Worm (Caenorhabditis elegans): ENCODE measurements around the gene agt-2.

DNA sequence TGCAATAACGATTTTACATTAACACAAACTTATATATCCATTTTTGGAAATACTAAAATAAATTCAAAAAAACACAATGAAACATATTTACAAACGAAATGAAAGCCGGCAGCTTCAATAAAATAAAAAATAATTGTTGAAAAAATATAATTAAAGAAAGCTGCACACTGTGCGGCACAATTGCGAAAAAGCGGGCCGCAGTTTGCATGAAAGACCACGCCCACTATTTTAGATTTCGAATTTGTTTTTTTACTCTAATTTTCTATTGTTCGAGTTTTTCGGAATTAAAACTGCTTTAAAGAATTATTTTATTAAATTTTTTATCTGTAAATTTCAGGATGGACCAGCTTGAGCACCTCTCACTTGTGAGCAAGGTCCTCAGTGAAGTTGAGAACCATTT is 25.6 kb upstream of the agt-2 start, which contains the start of gene mog-5:
- TF ChIP-seq aptf-3 (GFP tag; IDR thresholded peaks at IDR 0.05) (no peak), ets-4 (GFP tag; optimal IDR thresholded peaks at IDR 0.05) (no peak), ceh-27 (GFP tag; optimal IDR thresholded peaks at IDR 0.05) (no peak), K11D2.4 (GFP tag; IDR thresholded peaks at IDR 0.05) (no peak), sdz-38 (tag; optimal IDR thresholded peaks at IDR 0.05) (no peak), mcd-1 (GFP tag; IDR thresholded peaks at IDR 0.05) (no peak), unc-62 (GFP tag; optimal IDR thresholded peaks at IDR 0.05) (no peak), akir-1 (GFP tag; optimal IDR thresholded peaks at IDR 0.05) (no peak), snpc-1.3 (tag; optimal IDR thresholded peaks at IDR 0.05; ENCODE audit: insufficient read depth) (peak; percentile 23), madf-10 (tag; optimal IDR thresholded peaks at IDR 0.05) (no peak)

Data from whole organism, young adult.